Worm (Caenorhabditis elegans): ENCODE results near the gene F54H12.10.

DNA sequence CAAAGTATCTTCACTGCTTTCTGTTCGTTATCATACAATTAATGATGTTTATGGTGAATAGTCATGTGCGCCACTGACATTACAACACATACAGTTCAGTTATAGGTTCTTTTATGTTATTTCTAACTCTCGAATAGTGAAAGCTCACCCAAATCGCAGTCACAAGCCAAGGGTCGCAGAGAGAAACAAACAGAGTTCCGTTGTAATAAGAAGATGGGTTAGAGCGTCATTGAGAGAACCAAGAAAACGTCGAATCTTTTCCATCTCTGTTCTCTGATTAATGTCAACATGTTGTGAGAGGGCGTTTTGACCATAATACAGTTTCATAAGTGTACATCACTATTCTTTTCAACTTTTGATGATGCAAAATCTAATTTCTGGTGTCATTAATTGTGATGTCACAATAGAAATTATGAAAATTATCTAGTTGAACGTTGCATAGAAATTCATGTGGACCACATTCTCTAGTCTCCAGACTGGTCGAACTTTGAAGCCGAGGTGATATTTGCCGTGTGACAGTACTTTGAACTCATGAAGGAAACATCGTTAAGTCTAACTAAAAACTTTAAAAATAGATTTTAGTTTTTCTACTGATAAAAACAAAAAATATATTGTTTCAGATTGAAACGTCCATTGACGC is 15.3 kb upstream of the F54H12.10 start:
- TF ChIP-seq him-1 (tag; optimal IDR thresholded peaks at IDR 0.05) (no peak), dao-5 (tag; optimal IDR thresholded peaks at IDR 0.05) (no peak), W03F9.2 (tag; optimal IDR thresholded peaks at IDR 0.05) (no peak)

All from whole organism, L4/young adult.